Worm (Caenorhabditis elegans): Measurements from ENCODE around the gene pes-5.

Gene pes-5

ce11 chrII:11782493-11782892 is 47.3 kb downstream of the pes-5 start, which contains the start of gene F43G6.16 (continued):
- peak; percentile 86 for TF ChIP-seq hsf-1 (GFP tag; IDR thresholded peaks at IDR 0.05)
- TF ChIP-seq sdz-38 (tag; optimal IDR thresholded peaks at IDR 0.05) = no peak
- TF ChIP-seq ZK185.1 (tag; optimal IDR thresholded peaks at IDR 0.05; ENCODE audit: poor library complexity, severe bottlenecking) = no peak
- no peak for TF ChIP-seq repo-1 (tag; optimal IDR thresholded peaks at IDR 0.05)
- no peak for TF ChIP-seq cebp-2 (GFP tag; IDR thresholded peaks at IDR 0.05)
- TF ChIP-seq B0019.2 (GFP tag; conservative IDR thresholded peaks at IDR 0.05) = peak; percentile 73
- TF ChIP-seq tbp1 (GFP tag; optimal IDR thresholded peaks at IDR 0.05) = peak; percentile 53
- TF ChIP-seq athp-1 (tag; optimal IDR thresholded peaks at IDR 0.05) = peak; percentile 51
- no peak for TF ChIP-seq bed-2 (GFP tag; IDR thresholded peaks at IDR 0.05)
- no peak for TF ChIP-seq aptf-3 (GFP tag; IDR thresholded peaks at IDR 0.05)
- TF ChIP-seq B0035.1 (tag; optimal IDR thresholded peaks at IDR 0.05) = no peak
- TF ChIP-seq bed-1 (GFP tag; IDR thresholded peaks at IDR 0.05) = no peak
- no peak for TF ChIP-seq unc-62 (GFP tag; optimal IDR thresholded peaks at IDR 0.05)
- TF ChIP-seq lag-1 (GFP tag; IDR thresholded peaks at IDR 0.05) = no peak
- peak; percentile 60 for TF ChIP-seq ceh-100 (GFP tag; IDR thresholded peaks at IDR 0.05)
- TF ChIP-seq F22D6.2 (tag; optimal IDR thresholded peaks at IDR 0.05) = no peak
- TF ChIP-seq C17E4.6 (GFP tag; IDR thresholded peaks at IDR 0.05) = peak; percentile 64; the same call in 1 of the 2 replicates
- no peak for TF ChIP-seq T26A5.8 (tag; optimal IDR thresholded peaks at IDR 0.05)
- TF ChIP-seq ets-4 (GFP tag; optimal IDR thresholded peaks at IDR 0.05) = no peak
- peak; percentile 74 for TF ChIP-seq F23B12.7 (tag; optimal IDR thresholded peaks at IDR 0.05; ENCODE audit: insufficient read depth)
- peak; percentile 91 for TF ChIP-seq unc-130 (GFP tag; optimal IDR thresholded peaks at IDR 0.05)
- TF ChIP-seq egl-18 (GFP tag; IDR thresholded peaks at IDR 0.05) = no peak
- no peak for TF ChIP-seq F10E7.11 (tag; optimal IDR thresholded peaks at IDR 0.05)
- peak; percentile 70 for TF ChIP-seq tlf-1 (GFP tag; optimal IDR thresholded peaks at IDR 0.05)
- no peak for TF ChIP-seq let-526 (GFP tag; IDR thresholded peaks at IDR 0.05)
- no peak for TF ChIP-seq sptf-2 (GFP tag; optimal IDR thresholded peaks at IDR 0.05)
- TF ChIP-seq F57A8.1 (GFP tag; optimal IDR thresholded peaks at IDR 0.05) = no peak
- TF ChIP-seq Y56A3A.18 (GFP tag; IDR thresholded peaks at IDR 0.05) = no peak
- TF ChIP-seq snpc-4 (GFP tag; optimal IDR thresholded peaks at IDR 0.05) = peak; percentile 28
- peak; percentile 21 to 63 (median 40) for TF ChIP-seq snpc-4 (tag; optimal IDR thresholded peaks at IDR 0.05)
- TF ChIP-seq ccch-3 (GFP tag; optimal IDR thresholded peaks at IDR 0.05) = no peak
- peak; percentile 28; the same call in 1 of the 2 replicates for TF ChIP-seq aptf-2 (GFP tag; conservative IDR thresholded peaks at IDR 0.05)
- TF ChIP-seq lin-35 (GFP tag; optimal IDR thresholded peaks at IDR 0.05) = peak; percentile 54 to 90 (median 58)
- no peak for TF ChIP-seq atf-7 (tag; optimal IDR thresholded peaks at IDR 0.05)
- TF ChIP-seq F55B11.4 (tag; optimal IDR thresholded peaks at IDR 0.05; ENCODE audit: borderline replicate concordance, insufficient read depth) = no peak
- TF ChIP-seq ztf-3 (GFP tag; optimal IDR thresholded peaks at IDR 0.05) = no peak
- TF ChIP-seq Y79H2A.3 (GFP tag; conservative IDR thresholded peaks at IDR 0.05) = peak; percentile 58; the same call in 1 of the 2 replicates
- TF ChIP-seq F37B4.10 (GFP tag; IDR thresholded peaks at IDR 0.05) = no peak
- peak; percentile 97 for TF ChIP-seq ceh-91 (GFP tag; IDR thresholded peaks at IDR 0.05)
- no peak for TF ChIP-seq ztf-26 (tag; optimal IDR thresholded peaks at IDR 0.05)
- TF ChIP-seq ztf-28 (GFP tag; IDR thresholded peaks at IDR 0.05) = peak; percentile 76; the same call in 1 of the 2 replicates
- TF ChIP-seq madf-6 (GFP tag; IDR thresholded peaks at IDR 0.05) = peak; percentile 100
- peak; percentile 78; the same call in 1 of the 2 replicates for TF ChIP-seq B0336.3 (GFP tag; IDR thresholded peaks at IDR 0.05)
- no peak for TF ChIP-seq K11D2.4 (GFP tag; IDR thresholded peaks at IDR 0.05)
- TF ChIP-seq dpff-1 (tag; optimal IDR thresholded peaks at IDR 0.05) = no peak
- no peak for TF ChIP-seq rpc-1 (optimal IDR thresholded peaks at IDR 0.05)
- TF ChIP-seq rpc-1 (tag; optimal IDR thresholded peaks at IDR 0.05) = peak; percentile 12
- TF ChIP-seq rec-8 (tag; optimal IDR thresholded peaks at IDR 0.05) = no peak
- no peak for TF ChIP-seq mes-4 (tag; optimal IDR thresholded peaks at IDR 0.05)
- TF ChIP-seq rcor-1 (GFP tag; IDR thresholded peaks at IDR 0.05) = peak; percentile 82

Measured in whole organism, young adult.